Worm (Caenorhabditis elegans): ENCODE results near the gene sulp-7.

ce11 chrX:11116723-11117122, 36.2 kb downstream of the sulp-7 start, which contains the start of gene nlp-66:
- TF ChIP-seq flt-1 (GFP tag; IDR thresholded peaks at IDR 0.05) (no peak), cog-1 (tag; optimal IDR thresholded peaks at IDR 0.05) (no peak), tab-1 (GFP tag; IDR thresholded peaks at IDR 0.05) (no peak), ztf-29 (GFP tag; IDR thresholded peaks at IDR 0.05) (no peak), ref-1 (GFP tag; conservative IDR thresholded peaks at IDR 0.05) (no peak), med-1 (GFP tag; optimal IDR thresholded peaks at IDR 0.05; ENCODE audit: insufficient read depth) (no peak), T22C8.4 (GFP tag; IDR thresholded peaks at IDR 0.05) (no peak), klf-2 (GFP tag; conservative IDR thresholded peaks at IDR 0.05) (no peak)
